Worm (Caenorhabditis elegans) whole organism, young adult: Measurements from ENCODE around the gene hum-2.

Source experiments
- C17E4.6 ChIP-seq: fragments of 200-800 bp; sonication (Bioruptor generic); IDR thresholded peaks from 2 replicates; pipeline ENCODE4 v1.3.6; 2022; ENCODE audit warnings: missing genetic modification reagents, missing genetic modification characterization, missing compliant biosample characterization
- F23B12.7 ChIP-seq: sonication (generic microtip); optimal IDR thresholded peaks from 2 replicates; lab custom pipeline; 2017; ENCODE audit warnings: missing genetic modification characterization, mild to moderate bottlenecking, missing compliant biosample characterization, antibody characterized with exemption, moderate library complexity; ENCODE audit not compliant: insufficient read depth
- F52B5.7 ChIP-seq: sonication (generic microtip); optimal IDR thresholded peaks from 2 replicates; lab custom pipeline; 2016; ENCODE audit warnings: mild to moderate bottlenecking, missing genetic modification characterization, missing compliant biosample characterization
- F57A8.1 ChIP-seq: fragments of 200-800 bp; sonication (Bioruptor generic); optimal IDR thresholded peaks from 2 replicates; lab custom pipeline; 2018; ENCODE audit warnings: mild to moderate bottlenecking, missing genetic modification characterization, moderate library complexity, missing compliant biosample characterization
- K11D2.4 ChIP-seq: fragments of 200-800 bp; sonication (Bioruptor generic); IDR thresholded peaks from 2 replicates; pipeline ENCODE4 v1.3.6; 2022; ENCODE audit warnings: missing genetic modification reagents, missing genetic modification characterization, missing compliant biosample characterization
- K12H6.12 ChIP-seq: fragments of 200-800 bp; sonication (Bioruptor generic); optimal IDR thresholded peaks from 2 replicates; lab custom pipeline; 2018; ENCODE audit warnings: mild to moderate bottlenecking, missing genetic modification characterization, missing compliant biosample characterization
- T26A5.8 ChIP-seq: sonication (generic microtip); optimal IDR thresholded peaks from 2 replicates; lab custom pipeline; 2016; ENCODE audit warnings: missing genetic modification characterization, missing compliant biosample characterization
- Y67H2A.10 ChIP-seq: fragments of 200-800 bp; sonication (Bioruptor generic); conservative IDR thresholded peaks from 2 replicates; pipeline ENCODE4 v1.3.6; 2022; ENCODE audit warnings: missing genetic modification reagents, missing genetic modification characterization, missing compliant biosample characterization
- Y95B8A.8 ChIP-seq: fragments of 200-800 bp; sonication (Bioruptor generic); IDR thresholded peaks from 2 replicates; pipeline ENCODE4 v1.3.6; 2022; ENCODE audit warnings: missing genetic modification reagents, missing genetic modification characterization, missing compliant biosample characterization
- aptf-3 ChIP-seq: fragments of 200-800 bp; sonication (Bioruptor generic); IDR thresholded peaks from 2 replicates; pipeline ENCODE4 v1.3.6; 2022; ENCODE audit warnings: missing genetic modification characterization, missing compliant biosample characterization
- atf-7 ChIP-seq: sonication (generic microtip); optimal IDR thresholded peaks from 2 replicates; lab custom pipeline; 2017; ENCODE audit warnings: mild to moderate bottlenecking, missing genetic modification characterization, missing compliant biosample characterization
- athp-1 ChIP-seq: sonication (generic microtip); optimal IDR thresholded peaks from 2 replicates; lab custom pipeline; 2017; ENCODE audit warnings: mild to moderate bottlenecking, missing genetic modification characterization, missing compliant biosample characterization
- bed-1 ChIP-seq: fragments of 200-800 bp; sonication (Bioruptor generic); IDR thresholded peaks from 2 replicates; pipeline ENCODE4 v1.3.6; 2022; ENCODE audit warnings: missing genetic modification reagents, missing genetic modification characterization, missing compliant biosample characterization
- cebp-2 ChIP-seq: fragments of 200-800 bp; sonication (Bioruptor generic); IDR thresholded peaks from 2 replicates; pipeline ENCODE4 v1.3.6; 2022; ENCODE audit warnings: missing genetic modification characterization, missing compliant biosample characterization
- ceh-58 ChIP-seq: fragments of 200-800 bp; sonication (Bioruptor generic); IDR thresholded peaks from 2 replicates; pipeline ENCODE4 v1.3.6; 2022; ENCODE audit warnings: missing genetic modification characterization, missing compliant biosample characterization
- ceh-79 ChIP-seq: sonication (generic microtip); optimal IDR thresholded peaks from 2 replicates; lab custom pipeline; 2017; ENCODE audit warnings: mild to moderate bottlenecking, missing genetic modification characterization, missing compliant biosample characterization
- ceh-91 ChIP-seq: fragments of 200-800 bp; sonication (Bioruptor generic); IDR thresholded peaks from 2 replicates; pipeline ENCODE4 v1.3.6; 2022; ENCODE audit warnings: missing genetic modification reagents, missing genetic modification characterization, missing compliant biosample characterization
- chd-7 ChIP-seq: sonication (generic microtip); optimal IDR thresholded peaks from 2 replicates; lab custom pipeline; 2016; ENCODE audit warnings: mild to moderate bottlenecking, missing genetic modification characterization, moderate library complexity, missing compliant biosample characterization
- die-1 ChIP-seq: sonication (generic microtip); optimal IDR thresholded peaks from 2 replicates; lab custom pipeline; 2016; ENCODE audit warnings: missing genotype, mild to moderate bottlenecking, missing genetic modification characterization, missing compliant biosample characterization
- dpl-1 ChIP-seq: fragments of 150-350 bp; optimal IDR thresholded peaks from 2 replicates; lab custom pipeline; 2014; ENCODE audit warnings: missing biosample characterization, missing genetic modification reagents, missing genetic modification characterization
- efl-1 ChIP-seq: fragments of 150-350 bp; optimal IDR thresholded peaks from 2 replicates; lab custom pipeline; 2014; ENCODE audit warnings: missing biosample characterization, missing genetic modification reagents, missing genetic modification characterization
- fkh-3 ChIP-seq: sonication (generic microtip); optimal IDR thresholded peaks from 2 replicates; lab custom pipeline; 2016; ENCODE audit warnings: mild to moderate bottlenecking, missing genetic modification characterization, missing compliant biosample characterization
- him-1 ChIP-seq: sonication (generic microtip); optimal IDR thresholded peaks from 2 replicates; lab custom pipeline; 2016; ENCODE audit warnings: missing genotype, missing genetic modification reagents, missing genetic modification characterization, missing compliant biosample characterization
- hmg-1.2 ChIP-seq: fragments of 200-800 bp; sonication (Bioruptor generic); IDR thresholded peaks from 2 replicates; pipeline ENCODE4 v1.3.6; 2022; ENCODE audit warnings: missing genetic modification reagents, missing genetic modification characterization, missing compliant biosample characterization
- hmg-20 ChIP-seq: fragments of 200-800 bp; sonication (Bioruptor generic); IDR thresholded peaks from 2 replicates; pipeline ENCODE4 v1.3.6; 2022; ENCODE audit warnings: missing genetic modification reagents, missing genetic modification characterization, missing compliant biosample characterization
- hrde-1 ChIP-seq: sonication (generic microtip); optimal IDR thresholded peaks from 2 replicates; lab custom pipeline; 2016; ENCODE audit warnings: missing genetic modification characterization, mild to moderate bottlenecking, missing compliant biosample characterization, moderate library complexity, missing genotype, missing genetic modification reagents, borderline replicate concordance
- let-526 ChIP-seq: fragments of 200-800 bp; sonication (Bioruptor generic); IDR thresholded peaks from 2 replicates; pipeline ENCODE4 v1.3.6; 2022; ENCODE audit warnings: missing genetic modification reagents, missing genetic modification characterization, missing compliant biosample characterization
- lir-1 ChIP-seq: fragments of 200-800 bp; sonication (Bioruptor generic); conservative IDR thresholded peaks from 2 replicates; pipeline ENCODE4 v1.3.6; 2022; ENCODE audit warnings: missing genetic modification reagents, missing genetic modification characterization, missing compliant biosample characterization
- madf-3 ChIP-seq: fragments of 200-800 bp; sonication (Bioruptor generic); IDR thresholded peaks from 2 replicates; pipeline ENCODE4 v1.3.6; 2022; ENCODE audit warnings: missing genetic modification reagents, missing genetic modification characterization, missing compliant biosample characterization
- madf-6 ChIP-seq: fragments of 200-800 bp; sonication (Bioruptor generic); IDR thresholded peaks from 2 replicates; pipeline ENCODE4 v1.3.6; 2022; ENCODE audit warnings: missing genetic modification reagents, missing genetic modification characterization, missing compliant biosample characterization
- mcd-1 ChIP-seq: fragments of 200-800 bp; sonication (Bioruptor generic); IDR thresholded peaks from 2 replicates; pipeline ENCODE4 v1.3.6; 2022; ENCODE audit warnings: missing genetic modification reagents, missing genetic modification characterization, missing compliant biosample characterization
- mel-28 ChIP-seq: sonication (generic microtip); optimal IDR thresholded peaks from 2 replicates; lab custom pipeline; 2016; ENCODE audit warnings: borderline replicate concordance, mild to moderate bottlenecking, missing genetic modification characterization, missing compliant biosample characterization
- mxl-1 ChIP-seq: sonication (generic microtip); optimal IDR thresholded peaks from 2 replicates; lab custom pipeline; 2016; ENCODE audit warnings: missing genetic modification characterization, missing compliant biosample characterization
- nfya-1 ChIP-seq: sonication (generic microtip); optimal IDR thresholded peaks from 2 replicates; lab custom pipeline; 2017; ENCODE audit warnings: antibody characterized with exemption, missing compliant biosample characterization, missing genetic modification characterization, borderline replicate concordance; ENCODE audit not compliant: insufficient read depth
- nfyb-1 ChIP-seq: fragments of 200-800 bp; sonication (Bioruptor generic); IDR thresholded peaks from 2 replicates; pipeline ENCODE4 v1.3.6; 2022; ENCODE audit warnings: missing genetic modification reagents, missing genetic modification characterization, missing compliant biosample characterization
- nhr-179 ChIP-seq: sonication (generic microtip); optimal IDR thresholded peaks from 2 replicates; lab custom pipeline; 2016; ENCODE audit warnings: mild to moderate bottlenecking, missing genetic modification characterization, missing compliant biosample characterization
- nhr-80 ChIP-seq: sonication (generic microtip); optimal IDR thresholded peaks from 2 replicates; lab custom pipeline; 2016; ENCODE audit warnings: missing genetic modification characterization, missing compliant biosample characterization
- pha-4 ChIP-seq: fragments of 150-350 bp; sonication (generic microtip); optimal IDR thresholded peaks from 2 replicates; lab custom pipeline; 2014; ENCODE audit warnings: missing biosample characterization, missing genetic modification reagents, missing genetic modification characterization
- sea-2 ChIP-seq: fragments of 200-800 bp; sonication (Bioruptor generic); IDR thresholded peaks from 2 replicates; pipeline ENCODE4 v1.3.6; 2022; ENCODE audit warnings: missing genetic modification characterization, missing compliant biosample characterization
- somi-1 ChIP-seq: fragments of 200-800 bp; sonication (Bioruptor generic); optimal IDR thresholded peaks from 2 replicates; lab custom pipeline; 2018; ENCODE audit warnings: mild to moderate bottlenecking, missing genetic modification characterization, missing compliant biosample characterization
- tbx-9 ChIP-seq: sonication (generic microtip); optimal IDR thresholded peaks from 2 replicates; lab custom pipeline; 2016; ENCODE audit warnings: borderline replicate concordance, missing genetic modification characterization, inconsistent platforms, missing compliant biosample characterization
- tlf-1 ChIP-seq: fragments of 200-800 bp; sonication (Bioruptor generic); optimal IDR thresholded peaks from 2 replicates; lab custom pipeline; 2018; ENCODE audit warnings: mild to moderate bottlenecking, missing genetic modification characterization, missing compliant biosample characterization
- unc-130 ChIP-seq: sonication (generic microtip); optimal IDR thresholded peaks from 2 replicates; lab custom pipeline; 2016; ENCODE audit warnings: missing genetic modification reagents, missing genetic modification characterization, missing compliant biosample characterization
- xnd-1 ChIP-seq: sonication (generic microtip); optimal IDR thresholded peaks from 2 replicates; lab custom pipeline; 2016; ENCODE audit warnings: missing genotype, missing genetic modification reagents, missing genetic modification characterization, missing compliant biosample characterization

Gene hum-2

ce11 chrV:9342965-9343628 is 42.9 kb upstream of the hum-2 start (continued):
- peak; percentile 86 for TF ChIP-seq nfyb-1 (GFP tag; lab: Robert Waterston, UW)
- TF ChIP-seq pha-4 (tag; lab: Kevin White, UChicago) = no peak
- peak; percentile 82 for TF ChIP-seq K11D2.4 (GFP tag; lab: Robert Waterston, UW)
- TF ChIP-seq bed-1 (GFP tag; lab: Robert Waterston, UW) = 0 out of 2 replicates have a peak, but pooled peaks have one; percentile 8
- TF ChIP-seq cebp-2 (GFP tag; lab: Robert Waterston, UW) = peak; percentile 74; the same call in 1 of the 2 replicates
- TF ChIP-seq let-526 (GFP tag; lab: Robert Waterston, UW) = peak; percentile 21; the same call in 1 of the 2 replicates
- peak; percentile 47 for TF ChIP-seq atf-7
- no peak for TF ChIP-seq chd-7 (tag; lab: Kevin White, UChicago)
- no peak for TF ChIP-seq dpl-1 (GFP tag; lab: Kevin White, UChicago)
- peak; percentile 34 for TF ChIP-seq tlf-1 (GFP tag; lab: Kevin White, UChicago)
- peak; percentile 59 for TF ChIP-seq madf-6 (GFP tag; lab: Robert Waterston, UW)
- no peak for TF ChIP-seq him-1 (tag; lab: Kevin White, UChicago)
- TF ChIP-seq mxl-1 = no peak
- TF ChIP-seq Y67H2A.10 = no peak; the same call in 1 of the 2 replicates
- TF ChIP-seq efl-1 (GFP tag; lab: Kevin White, UChicago) = no peak
- no peak for TF ChIP-seq nfya-1 (tag; lab: Kevin White, UChicago)
- TF ChIP-seq nhr-179 = no peak
- peak; percentile 22; the same call in 1 of the 2 replicates for TF ChIP-seq C17E4.6 (GFP tag; lab: Robert Waterston, UW)
- no peak for TF ChIP-seq sea-2 (GFP tag; lab: Robert Waterston, UW)

- peak; percentile 82 for TF ChIP-seq hmg-1.2 (GFP tag; lab: Robert Waterston, UW)
- peak; percentile 81 for TF ChIP-seq F52B5.7 (tag; lab: Kevin White, UChicago)
- no peak for TF ChIP-seq T26A5.8 (tag; lab: Kevin White, UChicago)
- no peak for TF ChIP-seq F57A8.1 (GFP tag; lab: Kevin White, UChicago)
- peak; percentile 91 for TF ChIP-seq F23B12.7 (tag; lab: Kevin White, UChicago)
- TF ChIP-seq die-1 = peak; percentile 88
- TF ChIP-seq tbx-9 (tag; lab: Kevin White, UChicago) = no peak
- 0 out of 2 replicates have a peak, but pooled peaks have one; percentile 45 for TF ChIP-seq ceh-58 (GFP tag; lab: Robert Waterston, UW)
- TF ChIP-seq nhr-179 = no peak
- no peak for TF ChIP-seq aptf-3
- peak; percentile 71 for TF ChIP-seq ceh-91 (GFP tag; lab: Robert Waterston, UW)
- TF ChIP-seq mel-28 = peak; percentile 78
- peak; percentile 98 for TF ChIP-seq somi-1
- peak; percentile 88 for TF ChIP-seq mcd-1 (GFP tag; lab: Robert Waterston, UW)
- no peak for TF ChIP-seq xnd-1 (tag; lab: Kevin White, UChicago)
- no peak for TF ChIP-seq hmg-20 (GFP tag; lab: Robert Waterston, UW)
- peak; percentile 96 for TF ChIP-seq Y95B8A.8 (GFP tag; lab: Robert Waterston, UW)
- TF ChIP-seq madf-3 = peak; percentile 100
- peak; percentile 53 for TF ChIP-seq ceh-79 (tag; lab: Kevin White, UChicago)
- peak; percentile 99 for TF ChIP-seq atf-7
- TF ChIP-seq dpl-1 (GFP tag; lab: Kevin White, UChicago) = peak; percentile 44
- no peak for TF ChIP-seq mxl-1
- no peak for TF ChIP-seq hrde-1 (tag; lab: Kevin White, UChicago)
- TF ChIP-seq nhr-80 (tag; lab: Kevin White, UChicago) = peak; percentile 94
- peak; percentile 98 for TF ChIP-seq athp-1
- TF ChIP-seq unc-130 (GFP tag; lab: Kevin White, UChicago) = peak; percentile 21
- TF ChIP-seq K12H6.12 (tag; lab: Kevin White, UChicago) = peak; percentile 99
- peak; percentile 94 for TF ChIP-seq lir-1
- no peak for TF ChIP-seq fkh-3 (tag; lab: Kevin White, UChicago)
Measured at ce11 chrV:9343629-9344624, 42.0 kb upstream of the hum-2 start, which contains the start of gene tos-1. Gene tos-1, minus strand, starts transcription at chrV:9344203.
